Worm (Caenorhabditis elegans) whole organism, L4/young adult: ENCODE data around the gene pals-17.
"Not testable (repeated sequence)": the region's sequence is repeated elsewhere in the genome, so short reads cannot be mapped to it uniquely, and the experiment has no call there.

Source experiments
- dao-5 ChIP-seq: sonication (generic microtip); optimal IDR thresholded peaks from 2 replicates; lab custom pipeline; 2016; ENCODE audit warnings: missing genotype, missing genetic modification characterization, moderate library complexity, missing compliant biosample characterization
- him-1 ChIP-seq: sonication (generic microtip); optimal IDR thresholded peaks from 2 replicates; lab custom pipeline; 2016; ENCODE audit warnings: missing genotype, missing genetic modification reagents, missing genetic modification characterization, missing compliant biosample characterization

ce11 chrIII:1377903-1378302, 13.7 kb downstream of the pals-17 start, which contains the start of gene pals-40:
- not testable (repeated sequence) for TF ChIP-seq dao-5 (tag; lab: Kevin White, UChicago); him-1
